Fruit fly (Drosophila melanogaster): ENCODE measurements around the gene Ccp84Ag.
A peak's percentile ranks its signal among the peaks of the same experiment; 100 is the strongest.

The Ccp84Ag gene

dm6 chr3R:6706327-6706726 is 19.8 kb downstream of the Ccp84Ag start (continued):
- TF ChIP-seq ken (GFP tag; IDR thresholded peaks at IDR 0.05) (no peak), CG1603 (tag; optimal IDR thresholded peaks at IDR 0.05) (peak; percentile 23), ewg (GFP tag; optimal IDR thresholded peaks at IDR 0.05) (no peak), Meics (GFP tag; optimal IDR thresholded peaks at IDR 0.05) (no peak), cwo (GFP tag; optimal IDR thresholded peaks at IDR 0.05) (no peak), gfzf (GFP tag; optimal IDR thresholded peaks at IDR 0.05) (peak; percentile 6), vvl (GFP tag; IDR thresholded peaks at IDR 0.05) (no peak), CG32772 (GFP tag; IDR thresholded peaks at IDR 0.05) (no peak), CG16813 (GFP tag; IDR thresholded peaks at IDR 0.05; ENCODE audit: partially characterized antibody) (peak; percentile 21; the same call in 1 of the 3 replicates), CG15514 (GFP tag; optimal IDR thresholded peaks at IDR 0.05) (no peak), sens (GFP tag) (no peak), ttk (GFP tag; IDR thresholded peaks at IDR 0.05) (no peak)

DNA sequence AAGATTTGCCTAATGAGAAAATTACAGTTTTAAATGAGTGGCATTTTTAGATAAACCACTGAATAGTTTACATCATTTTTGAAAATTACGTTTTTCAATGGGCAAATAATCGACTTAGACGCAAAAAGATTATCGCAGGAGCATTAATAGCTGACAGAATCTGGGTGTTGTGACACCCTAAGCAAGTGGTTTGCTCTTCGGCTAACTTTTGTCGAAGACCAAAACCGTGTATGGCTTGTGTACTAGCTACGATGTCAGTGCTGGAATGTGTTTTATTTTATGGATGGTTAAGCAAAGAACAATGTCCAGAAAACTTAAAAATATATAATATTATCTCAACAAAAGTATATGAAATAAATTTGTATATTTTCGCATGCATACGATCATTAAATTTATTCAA is 22.3 kb downstream of the Ccp84Ag start:
- TF ChIP-seq cas (GFP tag; IDR thresholded peaks at IDR 0.05), result no peak
- no peak for TF ChIP-seq Dad (GFP tag; optimal IDR thresholded peaks at IDR 0.05)
- TF ChIP-seq Scr (GFP tag; IDR thresholded peaks at IDR 0.05; ENCODE audit: partially characterized antibody), result peak; percentile 46; the same call in 1 of the 2 replicates
- peak; percentile 78 for TF ChIP-seq CG13287 (GFP tag; IDR thresholded peaks at IDR 0.05; ENCODE audit: partially characterized antibody)
- no peak for TF ChIP-seq CG13424 (tag; optimal IDR thresholded peaks at IDR 0.05)
- no peak for TF ChIP-seq CG15696 (tag; optimal IDR thresholded peaks at IDR 0.05)
- no peak for TF ChIP-seq HLH54F (GFP tag; optimal IDR thresholded peaks at IDR 0.05)
- TF ChIP-seq CG9817 (tag; optimal IDR thresholded peaks at IDR 0.05), result peak; percentile 7
- TF ChIP-seq nau (GFP tag; optimal IDR thresholded peaks at IDR 0.05), result no peak
- peak; percentile 24 for TF ChIP-seq trem (tag; optimal IDR thresholded peaks at IDR 0.05)
- peak; percentile 76; the same call in 2 of the 3 replicates for TF ChIP-seq Opbp (GFP tag; IDR thresholded peaks at IDR 0.05; ENCODE audit: partially characterized antibody)
- no peak for TF ChIP-seq repo (GFP tag; optimal IDR thresholded peaks at IDR 0.05)
- TF ChIP-seq abd-A (tag; optimal IDR thresholded peaks at IDR 0.05), result no peak
- TF ChIP-seq Abd-B (GFP tag; optimal IDR thresholded peaks at IDR 0.05), result peak; percentile 63
- no peak for TF ChIP-seq kni (GFP tag; optimal IDR thresholded peaks at IDR 0.05)
- TF ChIP-seq B-H2 (GFP tag; optimal IDR thresholded peaks at IDR 0.05), result no peak
- no peak for TF ChIP-seq zfh2 (GFP tag; optimal IDR thresholded peaks at IDR 0.05)
- TF ChIP-seq CG2120 (GFP tag; optimal IDR thresholded peaks at IDR 0.05), result peak; percentile 11
- TF ChIP-seq hb (GFP tag; IDR thresholded peaks at IDR 0.05; ENCODE audit: partially characterized antibody), result no peak
- no peak for TF ChIP-seq lmd (GFP tag; IDR thresholded peaks at IDR 0.05)
- peak; percentile 41 for TF ChIP-seq gfzf (GFP tag; optimal IDR thresholded peaks at IDR 0.05)
- TF ChIP-seq HLH4C (GFP tag; IDR thresholded peaks at IDR 0.05; ENCODE audit: partially characterized antibody), result 0 out of 3 replicates have a peak, but pooled peaks have one; percentile 17
- no peak for TF ChIP-seq CG9609 (GFP tag; optimal IDR thresholded peaks at IDR 0.05)
- TF ChIP-seq crol (GFP tag; IDR thresholded peaks at IDR 0.05), result no peak
- TF ChIP-seq so (GFP tag; IDR thresholded peaks at IDR 0.05), result no peak
- TF ChIP-seq Rx (GFP tag; IDR thresholded peaks at IDR 0.05), result no peak
- TF ChIP-seq pros (GFP tag; optimal IDR thresholded peaks at IDR 0.05), result no peak
- no peak for TF ChIP-seq gsb (GFP tag; IDR thresholded peaks at IDR 0.05)
- no peak for TF ChIP-seq NK7.1 (GFP tag; optimal IDR thresholded peaks at IDR 0.05)
- no peak for TF ChIP-seq CG3163 (GFP tag; optimal IDR thresholded peaks at IDR 0.05)
- no peak for TF ChIP-seq gt (GFP tag; IDR thresholded peaks at IDR 0.05)
- peak; percentile 74; the same call in 1 of the 3 replicates for TF ChIP-seq CG2199 (GFP tag; IDR thresholded peaks at IDR 0.05)
- peak; percentile 100 for TF ChIP-seq stwl (tag; optimal IDR thresholded peaks at IDR 0.05)
- peak; percentile 31 for TF ChIP-seq Sry-δ (GFP tag; optimal IDR thresholded peaks at IDR 0.05)
- TF ChIP-seq Trl (optimal IDR thresholded peaks at IDR 0.05), result no peak
- TF ChIP-seq Trl (GFP tag; optimal IDR thresholded peaks at IDR 0.05), result no peak
- TF ChIP-seq HmgZ (tag; optimal IDR thresholded peaks at IDR 0.05), result peak; percentile 24
- no peak for TF ChIP-seq CG17359 (tag; optimal IDR thresholded peaks at IDR 0.05)
- TF ChIP-seq CG9797 (GFP tag; optimal IDR thresholded peaks at IDR 0.05), result no peak

Measured in whole organism, embryonic.